Worm (Caenorhabditis elegans): ENCODE measurements around the gene F59A7.12.

Gene F59A7.12

ce11 chrV:2031454-2031853 lies 1.5 kb downstream of the F59A7.12 start, which contains the start of gene hil-6:
TSS of gene hil-6 (minus strand) at chrV:2031554.
- no peak for TF ChIP-seq T22C8.4 (GFP tag; IDR thresholded peaks at IDR 0.05)

- TF ChIP-seq cog-1 (tag; optimal IDR thresholded peaks at IDR 0.05) (no peak), med-1 (GFP tag; optimal IDR thresholded peaks at IDR 0.05; ENCODE audit: insufficient read depth) (no peak), tab-1 (GFP tag; IDR thresholded peaks at IDR 0.05) (no peak), ref-1 (GFP tag; conservative IDR thresholded peaks at IDR 0.05) (no peak), klf-2 (GFP tag; conservative IDR thresholded peaks at IDR 0.05) (no peak), flt-1 (GFP tag; IDR thresholded peaks at IDR 0.05) (no peak), T22C8.4 (GFP tag; IDR thresholded peaks at IDR 0.05) (no peak), ztf-29 (GFP tag; IDR thresholded peaks at IDR 0.05) (no peak), ztf-23 (GFP tag; IDR thresholded peaks at IDR 0.05) (no peak)
Observed at ce11 chrV:2035545-2035944, 5.6 kb downstream of the F59A7.12 start, which contains the start of gene srab-23. TSS of gene srab-23 (minus strand) at chrV:2035645.

ce11 chrV:2045956-2046355 lies 16.0 kb downstream of the F59A7.12 start, which contains the start of gene Y40B10A.5:
TSS of gene Y40B10A.5 (minus strand) at chrV:2046056.
- TF ChIP-seq med-1 (GFP tag; optimal IDR thresholded peaks at IDR 0.05; ENCODE audit: insufficient read depth) (no peak), cog-1 (tag; optimal IDR thresholded peaks at IDR 0.05) (no peak), T22C8.4 (GFP tag; IDR thresholded peaks at IDR 0.05) (no peak), ztf-23 (GFP tag; IDR thresholded peaks at IDR 0.05) (no peak), ref-1 (GFP tag; conservative IDR thresholded peaks at IDR 0.05) (no peak), tab-1 (GFP tag; IDR thresholded peaks at IDR 0.05) (no peak), ztf-29 (GFP tag; IDR thresholded peaks at IDR 0.05) (no peak), klf-2 (GFP tag; conservative IDR thresholded peaks at IDR 0.05) (no peak), flt-1 (GFP tag; IDR thresholded peaks at IDR 0.05) (no peak)

- no peak for TF ChIP-seq ztf-29 (GFP tag; IDR thresholded peaks at IDR 0.05)
- TF ChIP-seq tab-1 (GFP tag; IDR thresholded peaks at IDR 0.05), result no peak
- no peak for TF ChIP-seq ref-1 (GFP tag; conservative IDR thresholded peaks at IDR 0.05)
- TF ChIP-seq med-1 (GFP tag; optimal IDR thresholded peaks at IDR 0.05; ENCODE audit: insufficient read depth), result no peak
- TF ChIP-seq T22C8.4 (GFP tag; IDR thresholded peaks at IDR 0.05), result no peak
- no peak for TF ChIP-seq ztf-23 (GFP tag; IDR thresholded peaks at IDR 0.05)
- TF ChIP-seq cog-1 (tag; optimal IDR thresholded peaks at IDR 0.05), result no peak
- no peak for TF ChIP-seq flt-1 (GFP tag; IDR thresholded peaks at IDR 0.05)
- TF ChIP-seq klf-2 (GFP tag; conservative IDR thresholded peaks at IDR 0.05), result no peak
Observed at ce11 chrV:2050136-2050535, 20.2 kb downstream of the F59A7.12 start, which contains the start of gene comt-4. TSS of gene comt-4 (minus strand) at chrV:2050185.

- TF ChIP-seq flt-1 (GFP tag; IDR thresholded peaks at IDR 0.05) (no peak), ztf-23 (GFP tag; IDR thresholded peaks at IDR 0.05) (0 out of 2 replicates have a peak, but pooled peaks have one; percentile 41), ztf-29 (GFP tag; IDR thresholded peaks at IDR 0.05) (no peak)
Observed at ce11 chrV:2050790-2051189, 20.8 kb downstream of the F59A7.12 start.

- TF ChIP-seq ztf-29 (GFP tag; IDR thresholded peaks at IDR 0.05) (no peak), ztf-23 (GFP tag; IDR thresholded peaks at IDR 0.05) (no peak), klf-2 (GFP tag; conservative IDR thresholded peaks at IDR 0.05) (no peak), cog-1 (tag; optimal IDR thresholded peaks at IDR 0.05) (no peak), flt-1 (GFP tag; IDR thresholded peaks at IDR 0.05) (no peak), med-1 (GFP tag; optimal IDR thresholded peaks at IDR 0.05; ENCODE audit: insufficient read depth) (no peak), T22C8.4 (GFP tag; IDR thresholded peaks at IDR 0.05) (no peak), tab-1 (GFP tag; IDR thresholded peaks at IDR 0.05) (no peak), ref-1 (GFP tag; conservative IDR thresholded peaks at IDR 0.05) (no peak)
Observed at ce11 chrV:2051507-2051906, 21.5 kb downstream of the F59A7.12 start, which contains the start of gene Y40B10A.11. TSS of gene Y40B10A.11 (minus strand) at chrV:2051607.

- no peak for TF ChIP-seq ztf-29 (GFP tag; IDR thresholded peaks at IDR 0.05)
- no peak for TF ChIP-seq cog-1 (tag; optimal IDR thresholded peaks at IDR 0.05)
- no peak for TF ChIP-seq T22C8.4 (GFP tag; IDR thresholded peaks at IDR 0.05)
Observed at ce11 chrV:2053509-2053908, 23.5 kb downstream of the F59A7.12 start, which contains the start of gene comt-5. TSS of gene comt-5 (minus strand) at chrV:2053609.

- TF ChIP-seq T22C8.4 (GFP tag; IDR thresholded peaks at IDR 0.05), result no peak
- no peak for TF ChIP-seq tab-1 (GFP tag; IDR thresholded peaks at IDR 0.05)
Observed at ce11 chrV:2054254-2054653, 24.3 kb downstream of the F59A7.12 start.

ce11 chrV:2055765-2056504 lies 26.0 kb downstream of the F59A7.12 start:
- no peak for TF ChIP-seq klf-2 (GFP tag; conservative IDR thresholded peaks at IDR 0.05)
- no peak for TF ChIP-seq med-1 (GFP tag; optimal IDR thresholded peaks at IDR 0.05; ENCODE audit: insufficient read depth)
- no peak for TF ChIP-seq flt-1 (GFP tag; IDR thresholded peaks at IDR 0.05)
- no peak for TF ChIP-seq cog-1 (tag; optimal IDR thresholded peaks at IDR 0.05)
- no peak for TF ChIP-seq ztf-29 (GFP tag; IDR thresholded peaks at IDR 0.05)
- TF ChIP-seq ztf-23 (GFP tag; IDR thresholded peaks at IDR 0.05), result no peak
- TF ChIP-seq T22C8.4 (GFP tag; IDR thresholded peaks at IDR 0.05), result no peak
- TF ChIP-seq ref-1 (GFP tag; conservative IDR thresholded peaks at IDR 0.05), result no peak
- TF ChIP-seq tab-1 (GFP tag; IDR thresholded peaks at IDR 0.05), result no peak

- TF ChIP-seq ztf-29 (GFP tag; IDR thresholded peaks at IDR 0.05), result no peak
- TF ChIP-seq ref-1 (GFP tag; conservative IDR thresholded peaks at IDR 0.05), result no peak
- no peak for TF ChIP-seq flt-1 (GFP tag; IDR thresholded peaks at IDR 0.05)
- TF ChIP-seq ztf-23 (GFP tag; IDR thresholded peaks at IDR 0.05), result no peak
- TF ChIP-seq med-1 (GFP tag; optimal IDR thresholded peaks at IDR 0.05; ENCODE audit: insufficient read depth), result no peak
- no peak for TF ChIP-seq cog-1 (tag; optimal IDR thresholded peaks at IDR 0.05)
- no peak for TF ChIP-seq tab-1 (GFP tag; IDR thresholded peaks at IDR 0.05)
- no peak for TF ChIP-seq klf-2 (GFP tag; conservative IDR thresholded peaks at IDR 0.05)
- no peak for TF ChIP-seq T22C8.4 (GFP tag; IDR thresholded peaks at IDR 0.05)
Observed at ce11 chrV:2057324-2057723, 27.3 kb downstream of the F59A7.12 start, which contains the start of gene comt-3. TSS of gene comt-3 (plus strand) at chrV:2057537.
